Fruit fly (Drosophila melanogaster) whole organism, pupa: ENCODE measurements around the gene TbCMF46.

Source experiments
- CG10348 ChIP-seq: fragments of 200-800 bp; sonication (Bioruptor generic); IDR thresholded peaks from 2 replicates; pipeline ENCODE4 v1.3.6; 2022; ENCODE audit warnings: missing biosample characterization, missing genetic modification characterization
- CG12605 ChIP-seq: fragments of 200-800 bp; sonication (Bioruptor generic); IDR thresholded peaks from 2 replicates; pipeline ENCODE4 v1.3.6; 2022; ENCODE audit warnings: missing biosample characterization, missing genetic modification characterization
- CG13204 ChIP-seq: fragments of 200-800 bp; sonication (Bioruptor generic); optimal IDR thresholded peaks from 2 replicates; lab custom pipeline; 2018; ENCODE audit warnings: missing biosample characterization, mild to moderate bottlenecking, missing genetic modification characterization, moderate library complexity
- CG14655 ChIP-seq: fragments of 200-800 bp; sonication (Bioruptor generic); optimal IDR thresholded peaks from 3 replicates; lab custom pipeline; 2017; ENCODE audit warnings: mild to moderate bottlenecking, missing biosample characterization, missing genetic modification reagents, missing genetic modification characterization
- CG15710 ChIP-seq: fragments of 200-800 bp; sonication (Bioruptor generic); optimal IDR thresholded peaks from 2 replicates; lab custom pipeline; 2018; ENCODE audit warnings: missing biosample characterization, mild to moderate bottlenecking, missing genetic modification characterization, moderate library complexity
- CG17806 ChIP-seq: fragments of 200-800 bp; sonication (Bioruptor generic); optimal IDR thresholded peaks from 2 replicates; lab custom pipeline; 2018; ENCODE audit warnings: missing biosample characterization, mild to moderate bottlenecking, missing genetic modification characterization, moderate library complexity
- CG32121 ChIP-seq: fragments of 200-800 bp; sonication (Bioruptor generic); IDR thresholded peaks from 2 replicates; pipeline ENCODE4 v1.3.6; 2022; ENCODE audit warnings: missing biosample characterization, missing genetic modification characterization
- CG34367 ChIP-seq: fragments of 200-800 bp; sonication (Bioruptor generic); optimal IDR thresholded peaks from 2 replicates; lab custom pipeline; 2018; ENCODE audit warnings: missing biosample characterization, mild to moderate bottlenecking, missing genetic modification characterization
- CG4496 ChIP-seq: fragments of 200-800 bp; sonication (Bioruptor generic); IDR thresholded peaks from 3 replicates; pipeline ENCODE4 v1.3.6; 2022; ENCODE audit warnings: missing biosample characterization, missing genetic modification characterization
- CG8159 ChIP-seq: fragments of 200-800 bp; sonication (Bioruptor generic); optimal IDR thresholded peaks from 3 replicates; lab custom pipeline; 2018; ENCODE audit warnings: missing biosample characterization, mild to moderate bottlenecking, missing genetic modification characterization, moderate library complexity
- CG8301 ChIP-seq: fragments of 200-800 bp; sonication (Bioruptor generic); optimal IDR thresholded peaks from 2 replicates; lab custom pipeline; 2018; ENCODE audit warnings: missing biosample characterization, mild to moderate bottlenecking, missing genetic modification characterization
- CG9948 ChIP-seq: fragments of 200-800 bp; sonication (Bioruptor generic); optimal IDR thresholded peaks from 2 replicates; lab custom pipeline; 2018; ENCODE audit warnings: missing biosample characterization, mild to moderate bottlenecking, missing genetic modification characterization, moderate library complexity
- D1 ChIP-seq: fragments of 200-800 bp; sonication (Bioruptor generic); optimal IDR thresholded peaks from 2 replicates; lab custom pipeline; 2018; ENCODE audit warnings: missing biosample characterization, mild to moderate bottlenecking, missing genetic modification characterization, moderate library complexity
- EcR ChIP-seq: fragments of 200-800 bp; sonication (Bioruptor generic); optimal IDR thresholded peaks from 3 replicates; lab custom pipeline; 2019; ENCODE audit warnings: missing biosample characterization, missing genetic modification characterization, mild to moderate bottlenecking, moderate library complexity, missing genetic modification reagents
- Ets98B ChIP-seq: fragments of 200-800 bp; sonication (Bioruptor generic); IDR thresholded peaks from 2 replicates; pipeline ENCODE4 v1.3.6; 2022; ENCODE audit warnings: missing biosample characterization, missing genetic modification characterization
- Pif1A ChIP-seq: fragments of 200-800 bp; sonication (Bioruptor generic); optimal IDR thresholded peaks from 3 replicates; lab custom pipeline; 2016; ENCODE audit warnings: missing biosample characterization, missing genetic modification characterization
- Pif1B ChIP-seq: fragments of 200-800 bp; sonication (Bioruptor generic); optimal IDR thresholded peaks from 3 replicates; lab custom pipeline; 2016; ENCODE audit warnings: missing biosample characterization, missing genetic modification characterization
- Snoo ChIP-seq: fragments of 200-800 bp; sonication (Bioruptor generic); optimal IDR thresholded peaks from 3 replicates; lab custom pipeline; 2017; ENCODE audit warnings: missing biosample characterization, mild to moderate bottlenecking, missing genetic modification characterization, inconsistent platforms
- fd96Ca ChIP-seq: fragments of 200-800 bp; sonication (Bioruptor generic); IDR thresholded peaks from 3 replicates; pipeline ENCODE4 v1.3.6; 2022; ENCODE audit warnings: missing biosample characterization, missing genetic modification characterization
- gl ChIP-seq: fragments of 200-800 bp; sonication (Bioruptor generic); optimal IDR thresholded peaks from 2 replicates; lab custom pipeline; 2018; ENCODE audit warnings: missing biosample characterization, mild to moderate bottlenecking, missing genetic modification characterization
- rn ChIP-seq: fragments of 200-800 bp; sonication (Bioruptor generic); IDR thresholded peaks from 2 replicates; pipeline ENCODE4 v1.3.6; 2022; ENCODE audit warnings: missing biosample characterization, missing genetic modification characterization

TbCMF46 gene

DNA sequence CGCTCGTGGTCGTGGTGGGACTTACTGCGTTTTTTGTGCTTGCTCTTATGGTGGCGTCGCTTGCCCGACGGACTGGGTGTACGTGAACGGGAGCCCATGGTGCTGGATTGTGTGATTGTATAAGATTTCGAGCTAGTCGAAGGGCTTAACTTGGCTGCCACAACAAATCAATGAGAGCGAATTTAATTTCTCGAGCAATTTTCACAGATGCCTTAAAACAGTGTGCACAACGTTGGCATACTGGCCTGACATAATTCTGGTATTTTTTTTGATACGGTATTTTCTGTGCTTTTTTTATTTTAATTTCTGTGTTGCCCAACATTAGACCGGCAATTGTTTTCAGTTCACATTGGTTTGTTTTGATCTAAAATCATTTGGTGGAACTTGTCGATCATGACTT lies 13.2 kb upstream of the TbCMF46 start, which contains the start of gene Arglu1:
Gene Arglu1, minus strand, starts transcription at position 227 of the 400 bp plus-strand sequence.
- peak; percentile 77 for TF ChIP-seq CG4496 (GFP tag; lab: Robert Waterston, UW)
- peak; percentile 46; the same call in 1 of the 3 replicates for TF ChIP-seq fd96Ca (GFP tag; lab: Robert Waterston, UW)
- no peak for TF ChIP-seq CG9948 (tag; lab: Kevin White, UChicago)
- TF ChIP-seq Ets98B = peak; percentile 20; the same call in 1 of the 2 replicates
- TF ChIP-seq D1 (tag; lab: Kevin White, UChicago) = no peak
- TF ChIP-seq CG12605 (GFP tag; lab: Robert Waterston, UW) = peak; percentile 35; the same call in 1 of the 2 replicates
- no peak for TF ChIP-seq CG15710
- no peak for TF ChIP-seq rn (GFP tag; lab: Robert Waterston, UW)
- TF ChIP-seq CG17806 (tag; lab: Kevin White, UChicago) = no peak
- no peak for TF ChIP-seq CG8301 (tag; lab: Kevin White, UChicago)
- 0 out of 2 replicates have a peak, but pooled peaks have one; percentile 26 for TF ChIP-seq CG32121

DNA sequence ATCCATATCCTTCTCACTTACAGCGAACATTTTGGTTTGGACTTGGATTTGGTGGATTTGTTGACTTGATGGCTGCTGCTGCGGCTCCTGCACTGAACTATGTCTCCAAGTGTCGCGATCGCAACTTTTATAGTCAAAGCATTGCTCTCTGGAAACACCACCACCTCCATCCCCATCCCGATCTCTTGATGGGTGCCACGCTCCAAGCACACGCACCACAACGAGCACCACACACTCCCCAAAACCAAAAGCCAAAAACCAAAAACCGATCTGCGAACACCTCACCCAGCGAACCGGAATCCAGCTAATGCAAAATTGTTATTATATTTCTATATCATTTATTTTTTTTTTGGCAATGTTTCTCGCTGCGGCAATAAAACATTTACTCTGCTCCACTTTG lies 8.4 kb upstream of the TbCMF46 start, which contains the start of gene Cpr30F:
Gene Cpr30F, minus strand, starts transcription at position 101 of the 400 bp plus-strand sequence.
- TF ChIP-seq Ets98B (no peak), CG14655 (GFP tag; lab: Kevin White, UChicago) (no peak), CG32121 (no peak), CG13204 (GFP tag; lab: Kevin White, UChicago) (no peak), D1 (tag; lab: Kevin White, UChicago) (no peak), Snoo (tag; lab: Kevin White, UChicago) (no peak), fd96Ca (GFP tag; lab: Robert Waterston, UW) (no peak), CG15710 (no peak), rn (GFP tag; lab: Robert Waterston, UW) (no peak), CG4496 (GFP tag; lab: Robert Waterston, UW) (no peak), CG12605 (GFP tag; lab: Robert Waterston, UW) (no peak), gl (tag; lab: Kevin White, UChicago) (no peak), CG10348 (no peak), EcR (no peak)

DNA sequence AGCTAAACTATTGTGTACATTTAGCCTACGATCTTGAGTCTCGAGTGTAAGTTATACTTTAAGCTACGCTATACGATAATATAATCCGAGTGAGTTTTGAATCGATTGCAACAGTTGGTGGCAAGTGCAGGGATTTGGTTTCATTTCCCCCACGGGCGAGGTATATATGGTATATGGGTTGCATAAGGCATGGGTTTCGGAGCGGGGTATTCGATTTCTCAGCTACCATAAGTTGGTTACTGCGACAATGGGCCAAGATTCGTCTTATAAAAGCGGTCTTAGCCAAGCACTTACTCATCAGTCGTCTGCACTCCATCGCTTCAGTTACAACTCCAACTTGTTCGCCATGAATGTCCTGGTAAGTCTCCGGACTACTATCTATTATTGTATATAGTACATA lies 5.6 kb upstream of the TbCMF46 start, which contains the start of gene CG42367:
Gene CG42367, plus strand, starts transcription at position 301 of the 400 bp plus-strand sequence.
- TF ChIP-seq Ets98B = no peak
- TF ChIP-seq CG8301 (tag; lab: Kevin White, UChicago) = no peak
- TF ChIP-seq CG10348 = no peak
- TF ChIP-seq CG8159 (tag; lab: Kevin White, UChicago) = no peak
- TF ChIP-seq CG9948 (tag; lab: Kevin White, UChicago) = no peak
- no peak for TF ChIP-seq EcR
- no peak for TF ChIP-seq fd96Ca (GFP tag; lab: Robert Waterston, UW)
- TF ChIP-seq D1 (tag; lab: Kevin White, UChicago) = no peak

DNA sequence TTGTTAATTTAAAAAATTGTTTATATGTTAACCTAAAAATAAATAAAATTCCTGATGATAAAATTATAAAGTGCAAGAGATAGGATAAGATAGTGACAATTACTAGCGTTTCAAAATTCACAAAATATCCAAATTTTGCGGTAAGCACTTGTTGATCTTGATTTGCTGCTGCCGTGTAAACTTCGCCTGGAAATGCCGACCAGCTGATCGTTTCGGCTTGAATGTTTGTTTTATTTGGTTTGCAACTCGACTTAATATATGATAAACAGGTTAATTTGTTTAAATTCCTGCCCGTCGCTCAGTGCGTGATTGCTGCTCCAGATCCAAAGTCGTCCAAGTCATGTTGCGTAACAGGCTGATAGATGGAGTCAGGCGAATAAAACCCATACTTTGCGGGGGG lies 3.3 kb downstream of the TbCMF46 start, which contains the start of gene CG4592:
Gene CG4592, plus strand, starts transcription at position 233 of the 400 bp plus-strand sequence.
- TF ChIP-seq CG13204 (GFP tag; lab: Kevin White, UChicago) (no peak), Snoo (tag; lab: Kevin White, UChicago) (no peak), CG12605 (GFP tag; lab: Robert Waterston, UW) (peak; percentile 66), CG4496 (GFP tag; lab: Robert Waterston, UW) (peak; percentile 87), CG10348 (no peak), CG32121 (peak; percentile 82), CG8301 (tag; lab: Kevin White, UChicago) (no peak), CG8159 (tag; lab: Kevin White, UChicago) (peak; percentile 65), CG17806 (tag; lab: Kevin White, UChicago) (no peak), Ets98B (peak; percentile 84), CG15710 (no peak), CG34367 (peak; percentile 68), Pif1B (GFP tag; lab: Kevin White, UChicago) (peak; percentile 77), Pif1A (GFP tag; lab: Kevin White, UChicago) (peak; percentile 81), rn (GFP tag; lab: Robert Waterston, UW) (no peak), D1 (tag; lab: Kevin White, UChicago) (peak; percentile 2), gl (tag; lab: Kevin White, UChicago) (peak; percentile 36), EcR (no peak), fd96Ca (GFP tag; lab: Robert Waterston, UW) (peak; percentile 82; the same call in 2 of the 3 replicates), CG14655 (GFP tag; lab: Kevin White, UChicago) (no peak), CG9948 (tag; lab: Kevin White, UChicago) (peak; percentile 54)
- TF ChIP-seq, all 21 proteins: peak for 12

DNA sequence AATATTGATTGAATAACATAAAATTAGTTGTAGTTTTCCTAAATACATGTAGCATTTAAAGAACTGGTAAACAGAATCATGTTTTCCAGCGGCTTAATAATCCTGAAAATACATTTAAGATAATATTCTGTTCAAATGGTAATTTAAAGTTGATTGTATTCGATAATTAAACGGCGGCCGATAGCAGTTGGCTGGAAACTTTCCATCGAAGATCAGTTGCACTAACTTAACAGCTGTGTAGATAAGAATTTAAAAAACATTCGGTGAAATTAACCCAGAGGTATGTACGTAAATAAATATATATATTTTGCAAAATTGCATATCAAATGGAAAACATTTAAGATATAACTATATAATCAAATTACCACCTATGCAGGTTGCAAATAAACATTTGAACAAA lies 4.7 kb downstream of the TbCMF46 start, which contains the start of gene CG4594:
Gene CG4594, plus strand, starts transcription at position 212 of the 400 bp plus-strand sequence.
- TF ChIP-seq fd96Ca (GFP tag; lab: Robert Waterston, UW) (no peak), CG14655 (GFP tag; lab: Kevin White, UChicago) (no peak), CG13204 (GFP tag; lab: Kevin White, UChicago) (no peak), CG8301 (tag; lab: Kevin White, UChicago) (no peak), CG15710 (no peak), CG9948 (tag; lab: Kevin White, UChicago) (no peak), EcR (no peak), Ets98B (no peak), CG8159 (tag; lab: Kevin White, UChicago) (no peak), CG10348 (no peak), rn (GFP tag; lab: Robert Waterston, UW) (no peak), Pif1B (GFP tag; lab: Kevin White, UChicago) (no peak), CG34367 (no peak), D1 (tag; lab: Kevin White, UChicago) (no peak)

DNA sequence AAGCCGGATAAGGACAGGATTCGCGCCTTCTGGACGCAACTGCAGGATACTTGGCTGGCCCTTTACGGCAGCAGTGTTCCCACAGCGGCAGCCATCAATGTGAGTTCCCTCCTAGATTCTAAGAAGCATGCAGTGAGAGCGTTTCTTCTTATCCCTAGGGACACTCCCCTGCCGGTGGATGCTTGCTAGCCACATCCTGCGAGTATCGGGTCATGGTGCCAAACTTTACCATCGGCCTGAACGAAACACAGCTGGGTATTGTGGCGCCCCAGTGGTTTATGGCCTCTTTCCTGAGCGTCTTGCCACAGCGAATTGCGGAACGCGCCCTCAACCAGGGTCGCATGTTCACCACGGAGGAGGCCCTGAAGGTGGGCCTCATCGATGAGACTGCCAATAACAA lies 5.4 kb downstream of the TbCMF46 start:
- TF ChIP-seq CG15710 = no peak
- TF ChIP-seq fd96Ca (GFP tag; lab: Robert Waterston, UW) = no peak
- TF ChIP-seq CG9948 (tag; lab: Kevin White, UChicago) = no peak
- no peak for TF ChIP-seq rn (GFP tag; lab: Robert Waterston, UW)
- no peak for TF ChIP-seq Pif1A (GFP tag; lab: Kevin White, UChicago)
